Worm (Caenorhabditis elegans) whole organism, L4 larva: ENCODE measurements around the gene din-1.

Source experiments
- F10B5.3 ChIP-seq: sonication (generic microtip); optimal IDR thresholded peaks from 2 replicates; lab custom pipeline; 2016; ENCODE audit warnings: mild to moderate bottlenecking, missing genetic modification characterization, missing compliant biosample characterization
- T20F7.1 ChIP-seq: fragments of 200-800 bp; sonication (Bioruptor generic); optimal IDR thresholded peaks from 2 replicates; lab custom pipeline; 2018; ENCODE audit warnings: mild to moderate bottlenecking, missing genetic modification characterization, missing compliant biosample characterization
- T26A8.4 ChIP-seq: fragments of 200-800 bp; sonication (Bioruptor generic); IDR thresholded peaks from 2 replicates; pipeline ENCODE4 v1.3.6; 2022; ENCODE audit warnings: missing genetic modification characterization, missing compliant biosample characterization
- ZK337.2 ChIP-seq: fragments of 200-800 bp; sonication (Bioruptor generic); IDR thresholded peaks from 2 replicates; pipeline ENCODE4 v1.3.6; 2022; ENCODE audit warnings: missing genetic modification reagents, missing genetic modification characterization, missing compliant biosample characterization
- aha-1 ChIP-seq: fragments of 150-350 bp; peaks from one replicate; lab custom pipeline; 2014; ENCODE audit warnings: missing biosample characterization, missing genetic modification characterization
- ama-1 ChIP-seq: fragments of 150-350 bp; optimal IDR thresholded peaks from 2 replicates; lab custom pipeline; 2014; ENCODE audit warnings: inconsistent platforms, mixed read lengths
- arid-1 ChIP-seq: fragments of 200-800 bp; sonication (Bioruptor generic); conservative IDR thresholded peaks from 2 replicates; pipeline ENCODE4 v1.3.6; 2022; ENCODE audit warnings: missing genetic modification reagents, missing genetic modification characterization, missing compliant biosample characterization
- ceh-32 ChIP-seq: sonication (generic microtip); optimal IDR thresholded peaks from 2 replicates; lab custom pipeline; 2016; ENCODE audit warnings: mild to moderate bottlenecking, missing genetic modification characterization, missing compliant biosample characterization; ENCODE audit not compliant: poor library complexity
- ceh-62 ChIP-seq: sonication (generic microtip); optimal IDR thresholded peaks from 2 replicates; lab custom pipeline; 2017; ENCODE audit warnings: missing biosample characterization, missing genetic modification characterization
- ces-1 ChIP-seq: fragments of 150-350 bp; sonication (generic microtip); optimal IDR thresholded peaks from 4 replicates; lab custom pipeline; 2014; ENCODE audit warnings: missing biosample characterization, missing genetic modification reagents, missing genetic modification characterization
- cey-2 ChIP-seq: sonication (generic microtip); optimal IDR thresholded peaks from 3 replicates; lab custom pipeline; 2017; ENCODE audit warnings: missing genetic modification characterization, mild to moderate bottlenecking, missing compliant biosample characterization, antibody characterized with exemption, borderline replicate concordance; ENCODE audit not compliant: insufficient read depth
- ctbp-1 ChIP-seq: fragments of 200-800 bp; sonication (Bioruptor generic); IDR thresholded peaks from 2 replicates; pipeline ENCODE4 v1.3.6; 2022; ENCODE audit warnings: missing genetic modification reagents, missing genetic modification characterization, missing compliant biosample characterization
- daf-8 ChIP-seq: fragments of 200-800 bp; sonication (Bioruptor generic); IDR thresholded peaks from 2 replicates; pipeline ENCODE4 v1.3.6; 2022; ENCODE audit warnings: missing genetic modification characterization, missing compliant biosample characterization
- dmd-6 ChIP-seq: fragments of 200-800 bp; sonication (Bioruptor generic); IDR thresholded peaks from 2 replicates; pipeline ENCODE4 v1.3.6; 2022; ENCODE audit warnings: missing genetic modification reagents, missing genetic modification characterization, missing compliant biosample characterization
- dmd-8 ChIP-seq: fragments of 200-800 bp; sonication (Bioruptor generic); IDR thresholded peaks from 2 replicates; pipeline ENCODE4 v1.3.6; 2022; ENCODE audit warnings: missing genetic modification characterization, missing compliant biosample characterization
- dpl-1 ChIP-seq: fragments of 150-350 bp; optimal IDR thresholded peaks from 2 replicates; lab custom pipeline; 2014; ENCODE audit warnings: missing biosample characterization, missing genetic modification reagents, missing genetic modification characterization
- dve-1 ChIP-seq: sonication (generic microtip); optimal IDR thresholded peaks from 2 replicates; lab custom pipeline; 2017; ENCODE audit warnings: antibody characterized with exemption, mild to moderate bottlenecking, missing genetic modification characterization, missing compliant biosample characterization; ENCODE audit not compliant: insufficient read depth
- egl-27 ChIP-seq: sonication (generic microtip); optimal IDR thresholded peaks from 3 replicates; lab custom pipeline; 2017; ENCODE audit warnings: missing biosample characterization, missing genetic modification reagents, missing genetic modification characterization
- fkh-10 ChIP-seq: fragments of 150-350 bp; optimal IDR thresholded peaks from 2 replicates; lab custom pipeline; 2014; ENCODE audit warnings: missing biosample characterization, missing genetic modification reagents, missing genetic modification characterization
- hif-1 ChIP-seq, 2 experiments: sonication (generic microtip); optimal IDR thresholded peaks; 2 replicates each; lab custom pipeline; 2016 to 2017; ENCODE audit warnings: missing compliant biosample characterization in 2 of 2, missing genetic modification characterization in 2 of 2, missing genetic modification reagents in 2 of 2, missing genotype in 2 of 2, mild to moderate bottlenecking in 1 of 2
- hlh-11 ChIP-seq: fragments of 200-800 bp; sonication (Bioruptor generic); optimal IDR thresholded peaks from 2 replicates; lab custom pipeline; 2018; ENCODE audit warnings: mild to moderate bottlenecking, missing genetic modification characterization, missing compliant biosample characterization
- hlh-30 ChIP-seq: sonication (generic microtip); optimal IDR thresholded peaks from 2 replicates; lab custom pipeline; 2017; ENCODE audit warnings: antibody characterized with exemption, mild to moderate bottlenecking, missing genetic modification characterization, missing compliant biosample characterization; ENCODE audit not compliant: insufficient read depth
- hmg-1.1 ChIP-seq: fragments of 200-800 bp; sonication (Bioruptor generic); IDR thresholded peaks from 2 replicates; pipeline ENCODE4 v1.3.6; 2022; ENCODE audit warnings: missing genetic modification reagents, missing genetic modification characterization, missing compliant biosample characterization
- lin-15B ChIP-seq: fragments of 150-350 bp; sonication (generic microtip); optimal IDR thresholded peaks from 3 replicates; lab custom pipeline; 2014; ENCODE audit warnings: missing biosample characterization, missing genetic modification characterization
- lin-38 ChIP-seq: fragments of 200-800 bp; sonication (Bioruptor generic); IDR thresholded peaks from 2 replicates; pipeline ENCODE4 v1.3.6; 2022; ENCODE audit warnings: missing genetic modification reagents, missing genetic modification characterization, missing compliant biosample characterization
- lir-3 ChIP-seq: sonication (generic microtip); optimal IDR thresholded peaks from 2 replicates; lab custom pipeline; 2016; ENCODE audit warnings: mild to moderate bottlenecking, missing genetic modification characterization, missing compliant biosample characterization
- lsy-2 ChIP-seq, 2 experiments: fragments of 150-350 bp in 1 of 2; sonication (generic microtip) in 1 of 2; optimal IDR thresholded peaks; 2 replicates each; lab custom pipeline; 2014 to 2017; ENCODE audit warnings: missing biosample characterization in 2 of 2, missing genetic modification characterization in 2 of 2
- mes-2 ChIP-seq: sonication (generic microtip); optimal IDR thresholded peaks from 2 replicates; lab custom pipeline; 2016; ENCODE audit warnings: missing genotype, mild to moderate bottlenecking, missing genetic modification characterization, missing compliant biosample characterization; ENCODE audit not compliant: poor library complexity, severe bottlenecking
- mxl-2 ChIP-seq: fragments of 200-800 bp; sonication (Bioruptor generic); conservative IDR thresholded peaks from 2 replicates; pipeline ENCODE4 v1.3.6; 2022; ENCODE audit warnings: missing genetic modification reagents, missing genetic modification characterization, missing compliant biosample characterization
- nhr-11 ChIP-seq: fragments of 150-350 bp; optimal IDR thresholded peaks from 2 replicates; lab custom pipeline; 2014; ENCODE audit warnings: missing biosample characterization, missing genetic modification characterization
- nhr-28 ChIP-seq: fragments of 150-350 bp; optimal IDR thresholded peaks from 2 replicates; lab custom pipeline; 2014; ENCODE audit warnings: missing biosample characterization, missing genetic modification characterization
- nhr-48 ChIP-seq: sonication (generic microtip); optimal IDR thresholded peaks from 2 replicates; lab custom pipeline; 2016; ENCODE audit warnings: mild to moderate bottlenecking, missing genetic modification characterization, missing compliant biosample characterization
- nhr-6 ChIP-seq: fragments of 150-350 bp; optimal IDR thresholded peaks from 2 replicates; lab custom pipeline; 2014; ENCODE audit warnings: missing biosample characterization, missing genetic modification characterization
- nhr-76 ChIP-seq: fragments of 150-350 bp; optimal IDR thresholded peaks from 2 replicates; lab custom pipeline; 2014; ENCODE audit warnings: missing biosample characterization, missing genetic modification characterization
- pha-4 ChIP-seq, 2 experiments: fragments of 150-350 bp in 1 of 2; fragments of 200-800 bp in 1 of 2; sonication (Bioruptor generic) in 1 of 2; IDR thresholded peaks in 1 of 2; optimal IDR thresholded peaks in 1 of 2; 2 replicates each; pipeline versions ENCODE4 v1.3.6 to Lab custom; 2014 to 2022; ENCODE audit warnings: missing genetic modification characterization in 2 of 2, missing genetic modification reagents in 2 of 2, missing biosample characterization in 1 of 2, missing compliant biosample characterization in 1 of 2
- php-3 ChIP-seq: fragments of 200-800 bp; sonication (Bioruptor generic); IDR thresholded peaks from 2 replicates; pipeline ENCODE4 v1.3.6; 2022; ENCODE audit warnings: missing genetic modification reagents, missing genetic modification characterization, missing compliant biosample characterization
- sdz-12 ChIP-seq: fragments of 200-800 bp; sonication (Bioruptor generic); optimal IDR thresholded peaks from 2 replicates; lab custom pipeline; 2018; ENCODE audit warnings: mild to moderate bottlenecking, missing genetic modification characterization, missing compliant biosample characterization
- skn-1 ChIP-seq: fragments of 150-350 bp; optimal IDR thresholded peaks from 2 replicates; lab custom pipeline; 2014; ENCODE audit warnings: missing biosample characterization, missing genetic modification characterization
- snpc-1.2 ChIP-seq: fragments of 200-800 bp; sonication (Bioruptor generic); IDR thresholded peaks from 2 replicates; pipeline ENCODE4 v1.3.6; 2022; ENCODE audit warnings: missing genetic modification reagents, missing genetic modification characterization, missing compliant biosample characterization
- tra-1 ChIP-seq: fragments of 200-800 bp; sonication (Bioruptor generic); IDR thresholded peaks from 2 replicates; pipeline ENCODE4 v1.3.6; 2022; ENCODE audit warnings: missing genetic modification reagents, missing genetic modification characterization, missing compliant biosample characterization
- zfp-3 ChIP-seq: fragments of 200-800 bp; sonication (Bioruptor generic); conservative IDR thresholded peaks from 2 replicates; pipeline ENCODE4 v1.3.6; 2022; ENCODE audit warnings: missing genetic modification reagents, missing genetic modification characterization, missing compliant biosample characterization
- zip-11 ChIP-seq: fragments of 200-800 bp; sonication (Bioruptor generic); IDR thresholded peaks from 2 replicates; pipeline ENCODE4 v1.3.6; 2022; ENCODE audit warnings: missing genetic modification characterization, missing compliant biosample characterization
- zip-2 ChIP-seq: fragments of 150-350 bp; optimal IDR thresholded peaks from 2 replicates; lab custom pipeline; 2014; ENCODE audit warnings: missing biosample characterization, missing genetic modification characterization

Gene din-1

ce11 chrII:11633509-11633908, at the start of gene din-1:
Gene din-1, minus strand, starts transcription at chrII:11633609.
- TF ChIP-seq sdz-12 (GFP tag; lab: Kevin White, UChicago) (no peak), zfp-3 (GFP tag; lab: Robert Waterston, UW) (no peak), cey-2 (no peak), pha-4 (GFP tag; IDR thresholded peaks at IDR 0.05; lab: Robert Waterston, UW) (no peak), pha-4 (tag; optimal IDR thresholded peaks at IDR 0.05; lab: Kevin White, UChicago) (no peak), nhr-48 (tag; lab: Kevin White, UChicago) (no peak), ZK337.2 (GFP tag; lab: Robert Waterston, UW) (no peak), nhr-76 (no peak), aha-1 (no peak), nhr-28 (tag; lab: Kevin White, UChicago) (no peak), daf-8 (GFP tag; lab: Robert Waterston, UW) (no peak), tra-1 (no peak), ctbp-1 (GFP tag; lab: Robert Waterston, UW) (no peak), T20F7.1 (GFP tag; lab: Kevin White, UChicago) (no peak), ceh-32 (tag; lab: Kevin White, UChicago) (no peak), snpc-1.2 (GFP tag; lab: Robert Waterston, UW) (no peak), lir-3 (tag; lab: Kevin White, UChicago) (no peak)

- TF ChIP-seq php-3 (GFP tag; lab: Robert Waterston, UW) = no peak
- TF ChIP-seq lin-15B (tag; lab: Kevin White, UChicago) = no peak
- TF ChIP-seq nhr-28 (tag; lab: Kevin White, UChicago) = no peak
Measured at ce11 chrII:11681136-11681824, 47.9 kb upstream of the din-1 start, which contains the start of the genes sfxn-1.4 and C47D12.4. Gene sfxn-1.4, minus strand, starts transcription at chrII:11681236. Gene C47D12.4, plus strand, starts transcription at chrII:11681774.

ce11 chrII:11680220-11680619, 46.8 kb upstream of the din-1 start:
- TF ChIP-seq zip-2 (tag; lab: Kevin White, UChicago) (no peak), dmd-6 (no peak), ama-1 (lab: Kevin White, UChicago) (no peak), hlh-30 (tag; lab: Kevin White, UChicago) (no peak), fkh-10 (no peak), T26A8.4 (GFP tag; lab: Robert Waterston, UW) (no peak), sdz-12 (GFP tag; lab: Kevin White, UChicago) (no peak), F10B5.3 (tag; lab: Kevin White, UChicago) (no peak), dmd-8 (GFP tag; lab: Robert Waterston, UW) (no peak), nhr-28 (tag; lab: Kevin White, UChicago) (no peak), lin-38 (GFP tag; lab: Robert Waterston, UW) (no peak), snpc-1.2 (GFP tag; lab: Robert Waterston, UW) (no peak), ceh-62 (tag; lab: Kevin White, UChicago) (no peak), dve-1 (tag; lab: Kevin White, UChicago) (no peak), egl-27 (tag; lab: Kevin White, UChicago) (no peak), mxl-2 (no peak), mes-2 (no peak)

- TF ChIP-seq arid-1 (no peak), dmd-6 (peak; percentile 22; the same call in 1 of the 2 replicates), nhr-11 (peak; percentile 29), zip-11 (no peak), hmg-1.1 (GFP tag; lab: Robert Waterston, UW) (peak; percentile 54; the same call in 1 of the 2 replicates), nhr-6 (peak; percentile 81), dpl-1 (GFP tag; lab: Kevin White, UChicago) (peak; percentile 87), mes-2 (peak; percentile 85), ces-1 (GFP tag; lab: Kevin White, UChicago) (no peak), skn-1 (no peak), hlh-11 (tag; lab: Kevin White, UChicago) (peak; percentile 65), lsy-2 (tag; optimal IDR thresholded peaks at IDR 0.05; lab: Kevin White, UChicago) (peak in 1 of 2 experiments; percentile 34), hif-1 (tag; optimal IDR thresholded peaks at IDR 0.05; lab: Kevin White, UChicago) (no peak)
Measured at ce11 chrII:11675877-11676473, 42.6 kb upstream of the din-1 start, which contains the start of the genes trr-1 and C47D12.2. Gene trr-1, minus strand, starts transcription at chrII:11675927. Gene C47D12.2, plus strand, starts transcription at chrII:11676306.
